Fruit fly (Drosophila melanogaster) whole organism, embryonic: Measurements from ENCODE around the gene Bicra.

Source experiments
- Adf1 ChIP-seq: fragments of 200-800 bp; sonication (Bioruptor generic); IDR thresholded peaks from 2 replicates; pipeline ENCODE4 v1.3.6; 2022; ENCODE audit warnings: missing biosample characterization, missing genetic modification characterization
- Aef1 ChIP-seq: fragments of 200-800 bp; sonication (Bioruptor generic); IDR thresholded peaks from 3 replicates; pipeline ENCODE4 v1.3.6; 2022; ENCODE audit warnings: missing biosample characterization, missing genetic modification characterization
- B-H1 ChIP-seq: fragments of 200-800 bp; sonication (Bioruptor generic); IDR thresholded peaks from 3 replicates; pipeline ENCODE4 v1.3.6; 2022; ENCODE audit warnings: missing biosample characterization, missing genetic modification characterization
- Blimp-1 ChIP-seq: fragments of 200-800 bp; sonication (Bioruptor generic); optimal IDR thresholded peaks from 3 replicates; lab custom pipeline; 2018; ENCODE audit warnings: missing biosample characterization, missing genetic modification characterization, mild to moderate bottlenecking, moderate library complexity, missing genetic modification reagents
- CG1024 ChIP-seq: fragments of 200-800 bp; sonication (Bioruptor generic); IDR thresholded peaks from 2 replicates; pipeline ENCODE4 v1.3.6; 2022; ENCODE audit warnings: missing biosample characterization, missing genetic modification characterization
- CG10366 ChIP-seq: fragments of 200-800 bp; sonication (Bioruptor generic); IDR thresholded peaks from 2 replicates; pipeline ENCODE4 v1.3.6; 2022; ENCODE audit warnings: missing biosample characterization, missing genetic modification characterization
- CG12769 ChIP-seq: fragments of 200-800 bp; sonication (Bioruptor generic); optimal IDR thresholded peaks from 2 replicates; lab custom pipeline; 2019; ENCODE audit warnings: missing biosample characterization, mild to moderate bottlenecking, missing genetic modification characterization, moderate library complexity
- CG13624 ChIP-seq: fragments of 200-800 bp; sonication (Bioruptor generic); optimal IDR thresholded peaks from 2 replicates; lab custom pipeline; 2016; ENCODE audit warnings: missing biosample characterization, missing genetic modification characterization
- CG13894 ChIP-seq: fragments of 200-800 bp; sonication (Bioruptor generic); optimal IDR thresholded peaks from 3 replicates; lab custom pipeline; 2018; ENCODE audit warnings: missing biosample characterization, mild to moderate bottlenecking, missing genetic modification characterization, moderate library complexity
- CG14860 ChIP-seq: fragments of 200-800 bp; sonication (Bioruptor generic); IDR thresholded peaks from 3 replicates; pipeline ENCODE4 v1.3.6; 2022; ENCODE audit warnings: missing biosample characterization, missing genetic modification characterization; ENCODE audit not compliant: partially characterized antibody
- CG15269 ChIP-seq: fragments of 200-800 bp; sonication (Bioruptor generic); optimal IDR thresholded peaks from 2 replicates; lab custom pipeline; 2018; ENCODE audit warnings: missing biosample characterization, mild to moderate bottlenecking, missing genetic modification characterization, moderate library complexity
- CG17328 ChIP-seq: fragments of 200-800 bp; sonication (Bioruptor generic); IDR thresholded peaks from 2 replicates; pipeline ENCODE4 v1.3.6; 2022; ENCODE audit warnings: missing biosample characterization, missing genetic modification characterization
- CG17612 ChIP-seq: fragments of 200-800 bp; sonication (Bioruptor generic); IDR thresholded peaks from 2 replicates; pipeline ENCODE4 v1.3.6; 2022; ENCODE audit warnings: missing biosample characterization, missing genetic modification characterization
- CG17802 ChIP-seq: fragments of 200-800 bp; sonication (Bioruptor generic); optimal IDR thresholded peaks from 2 replicates; lab custom pipeline; 2018; ENCODE audit warnings: missing biosample characterization, mild to moderate bottlenecking, missing genetic modification characterization, moderate library complexity
- CG18764 ChIP-seq: fragments of 200-800 bp; sonication (Bioruptor generic); optimal IDR thresholded peaks from 3 replicates; lab custom pipeline; 2016; ENCODE audit warnings: missing biosample characterization, missing genetic modification characterization
- CG2129 ChIP-seq: fragments of 200-800 bp; sonication (Bioruptor generic); IDR thresholded peaks from 2 replicates; pipeline ENCODE4 v1.3.6; 2022; ENCODE audit warnings: missing biosample characterization, missing genetic modification characterization; ENCODE audit not compliant: partially characterized antibody
- CG2678 ChIP-seq: fragments of 200-800 bp; sonication (Bioruptor generic); optimal IDR thresholded peaks from 3 replicates; lab custom pipeline; 2019; ENCODE audit warnings: missing biosample characterization, mild to moderate bottlenecking, missing genetic modification characterization, moderate library complexity
- CG30403 ChIP-seq: fragments of 200-800 bp; sonication (Bioruptor generic); optimal IDR thresholded peaks from 3 replicates; lab custom pipeline; 2016; ENCODE audit warnings: missing biosample characterization, missing genetic modification characterization
- CG31441 ChIP-seq: fragments of 200-800 bp; sonication (Bioruptor generic); IDR thresholded peaks from 2 replicates; pipeline ENCODE4 v1.3.6; 2022; ENCODE audit warnings: missing biosample characterization, missing genetic modification characterization
- CG32532 ChIP-seq: fragments of 200-800 bp; sonication (Bioruptor generic); IDR thresholded peaks from 2 replicates; pipeline ENCODE4 v1.3.6; 2022; ENCODE audit warnings: missing biosample characterization, missing genetic modification characterization
- CG3995 ChIP-seq: fragments of 200-800 bp; sonication (Bioruptor generic); optimal IDR thresholded peaks from 3 replicates; lab custom pipeline; 2016; ENCODE audit warnings: missing biosample characterization, missing genetic modification characterization
- CG4404 ChIP-seq: fragments of 200-800 bp; sonication (Bioruptor generic); IDR thresholded peaks from 2 replicates; pipeline ENCODE4 v1.3.6; 2022; ENCODE audit warnings: missing biosample characterization, missing genetic modification characterization
- CG5245 ChIP-seq: fragments of 200-800 bp; sonication (Bioruptor generic); optimal IDR thresholded peaks from 3 replicates; lab custom pipeline; 2016; ENCODE audit warnings: missing biosample characterization, missing genetic modification characterization
- CG6175 ChIP-seq: fragments of 200-800 bp; sonication (Bioruptor generic); IDR thresholded peaks from 3 replicates; pipeline ENCODE4 v1.3.6; 2022; ENCODE audit warnings: missing biosample characterization, missing genetic modification characterization
- CG6683 ChIP-seq: fragments of 200-800 bp; sonication (Bioruptor generic); optimal IDR thresholded peaks from 2 replicates; lab custom pipeline; 2017; ENCODE audit warnings: missing biosample characterization, mild to moderate bottlenecking, missing genetic modification characterization, missing genetic modification reagents
- CG6765 ChIP-seq: fragments of 200-800 bp; sonication (Bioruptor generic); optimal IDR thresholded peaks from 3 replicates; lab custom pipeline; 2017; ENCODE audit warnings: missing biosample characterization, mild to moderate bottlenecking, missing genetic modification characterization
- CG9609 ChIP-seq: fragments of 200-800 bp; sonication (Bioruptor generic); optimal IDR thresholded peaks from 3 replicates; lab custom pipeline; 2016; ENCODE audit warnings: missing biosample characterization, missing genetic modification characterization
- Dp ChIP-seq: fragments of 200-800 bp; sonication (Bioruptor generic); optimal IDR thresholded peaks from 2 replicates; lab custom pipeline; 2018; ENCODE audit warnings: missing biosample characterization, mild to moderate bottlenecking, missing genetic modification characterization, moderate library complexity
- Hmx ChIP-seq: fragments of 200-800 bp; sonication (Bioruptor generic); optimal IDR thresholded peaks from 2 replicates; lab custom pipeline; 2016; ENCODE audit warnings: missing biosample characterization, missing genetic modification characterization
- Hr39 ChIP-seq: fragments of >200 bp; optimal IDR thresholded peaks from 2 replicates; lab custom pipeline; 2017
- Hr51 ChIP-seq, 2 experiments: fragments of 200-800 bp; sonication (Bioruptor generic); optimal IDR thresholded peaks; 2 replicates in 1 of 2; 3 replicates in 1 of 2; lab custom pipeline; 2016 to 2018; ENCODE audit warnings: missing biosample characterization in 2 of 2, missing genetic modification characterization in 2 of 2, mild to moderate bottlenecking in 1 of 2, moderate library complexity in 1 of 2
- Nf-YC ChIP-seq: fragments of 200-800 bp; optimal IDR thresholded peaks from 3 replicates; lab custom pipeline; 2019; ENCODE audit warnings: missing biosample characterization, mild to moderate bottlenecking, missing genetic modification characterization, moderate library complexity
- Sry-β ChIP-seq: fragments of 200-800 bp; sonication (Bioruptor generic); optimal IDR thresholded peaks from 2 replicates; lab custom pipeline; 2018; ENCODE audit warnings: missing biosample characterization, mild to moderate bottlenecking, missing genetic modification characterization, moderate library complexity
- Sry-δ ChIP-seq: fragments of 200-800 bp; sonication (Bioruptor generic); optimal IDR thresholded peaks from 2 replicates; lab custom pipeline; 2016; ENCODE audit warnings: missing biosample characterization, missing genetic modification characterization
- Taf1 ChIP-seq: fragments of 200-800 bp; sonication (Bioruptor generic); IDR thresholded peaks from 2 replicates; pipeline ENCODE4 v1.3.6; 2022; ENCODE audit warnings: missing biosample characterization, missing genetic modification characterization
- ac ChIP-seq: fragments of 200-800 bp; sonication (Bioruptor generic); optimal IDR thresholded peaks from 3 replicates; lab custom pipeline; 2017; ENCODE audit warnings: missing biosample characterization, mild to moderate bottlenecking, missing genetic modification characterization
- az2 ChIP-seq: fragments of 200-800 bp; sonication (Bioruptor generic); optimal IDR thresholded peaks from 3 replicates; lab custom pipeline; 2016; ENCODE audit warnings: missing biosample characterization, missing genetic modification characterization
- fd64A ChIP-seq: fragments of 200-800 bp; sonication (Bioruptor generic); optimal IDR thresholded peaks from 3 replicates; lab custom pipeline; 2018; ENCODE audit warnings: missing biosample characterization, mild to moderate bottlenecking, missing genetic modification characterization
- gem ChIP-seq: fragments of 200-800 bp; sonication (Bioruptor generic); optimal IDR thresholded peaks from 2 replicates; lab custom pipeline; 2019; ENCODE audit warnings: missing biosample characterization, mild to moderate bottlenecking, missing genetic modification characterization, moderate library complexity
- grn ChIP-seq: fragments of 200-800 bp; sonication (Bioruptor generic); optimal IDR thresholded peaks from 3 replicates; lab custom pipeline; 2017; ENCODE audit warnings: missing biosample characterization, missing genetic modification characterization
- ham ChIP-seq: fragments of 200-800 bp; sonication (Bioruptor generic); IDR thresholded peaks from 2 replicates; pipeline ENCODE4 v1.3.6; 2022; ENCODE audit warnings: missing biosample characterization, missing genetic modification characterization
- jing ChIP-seq: fragments of 200-800 bp; sonication (Bioruptor generic); optimal IDR thresholded peaks from 2 replicates; lab custom pipeline; 2018; ENCODE audit warnings: missing biosample characterization, mild to moderate bottlenecking, missing genetic modification characterization
- klu ChIP-seq: fragments of 200-800 bp; sonication (Bioruptor generic); IDR thresholded peaks from 2 replicates; pipeline ENCODE4 v1.3.6; 2022; ENCODE audit warnings: missing biosample characterization, missing genetic modification characterization
- oc ChIP-seq: fragments of 200-800 bp; sonication (Bioruptor generic); optimal IDR thresholded peaks from 2 replicates; lab custom pipeline; 2018; ENCODE audit warnings: missing biosample characterization, mild to moderate bottlenecking, missing genetic modification characterization, moderate library complexity
- schlank ChIP-seq: fragments of 200-800 bp; sonication (Bioruptor generic); optimal IDR thresholded peaks from 2 replicates; lab custom pipeline; 2018; ENCODE audit warnings: missing biosample characterization, mild to moderate bottlenecking, missing genetic modification characterization
- scrt ChIP-seq: fragments of 200-800 bp; sonication (Bioruptor generic); optimal IDR thresholded peaks from 2 replicates; lab custom pipeline; 2018; ENCODE audit warnings: missing biosample characterization, mild to moderate bottlenecking, missing genetic modification characterization, moderate library complexity
- sens-2 ChIP-seq: fragments of 200-800 bp; sonication (Bioruptor generic); IDR thresholded peaks from 2 replicates; pipeline ENCODE4 v1.3.6; 2022; ENCODE audit warnings: missing biosample characterization, missing genetic modification characterization
- seq ChIP-seq: fragments of 200-800 bp; sonication (Bioruptor generic); IDR thresholded peaks from 2 replicates; pipeline ENCODE4 v1.3.6; 2022; ENCODE audit warnings: missing biosample characterization, missing genetic modification characterization
- slbo ChIP-seq: fragments of 200-800 bp; sonication (Bioruptor generic); IDR thresholded peaks from 2 replicates; pipeline ENCODE4 v1.3.6; 2022; ENCODE audit warnings: missing biosample characterization, missing genetic modification characterization
- sna ChIP-seq: fragments of 200-800 bp; sonication (Bioruptor generic); IDR thresholded peaks from 2 replicates; pipeline ENCODE4 v1.3.6; 2022; ENCODE audit warnings: missing biosample characterization, missing genetic modification characterization; ENCODE audit not compliant: partially characterized antibody
- stwl ChIP-seq: fragments of 200-800 bp; sonication (Bioruptor generic); optimal IDR thresholded peaks from 3 replicates; lab custom pipeline; 2018; ENCODE audit warnings: missing biosample characterization, mild to moderate bottlenecking, missing genetic modification characterization, moderate library complexity
- vfl ChIP-seq: fragments of 200-800 bp; sonication (Bioruptor generic); optimal IDR thresholded peaks from 2 replicates; lab custom pipeline; 2016; ENCODE audit warnings: missing biosample characterization, missing genetic modification characterization
- yki ChIP-seq: fragments of >200 bp; optimal IDR thresholded peaks from 3 replicates; lab custom pipeline; 2018

Gene Bicra

dm6 chr3R:29064682-29065100, 1.9 kb downstream of the Bicra start (continued):
- TF ChIP-seq ham, result no peak
- no peak for TF ChIP-seq jing
- TF ChIP-seq CG6683 (GFP tag; lab: Kevin White, UChicago), result no peak
- TF ChIP-seq CG17612 (GFP tag; lab: Robert Waterston, UW), result no peak
- no peak for TF ChIP-seq Hmx (GFP tag; lab: Kevin White, UChicago)
- no peak for TF ChIP-seq oc
- TF ChIP-seq Taf1 (GFP tag; lab: Robert Waterston, UW), result no peak
- TF ChIP-seq Blimp-1 (GFP tag; lab: Kevin White, UChicago), result peak; percentile 78
- TF ChIP-seq CG3995 (GFP tag; lab: Kevin White, UChicago), result no peak
- no peak for TF ChIP-seq Hr39
- no peak for TF ChIP-seq schlank (tag; lab: Kevin White, UChicago)
- no peak for TF ChIP-seq Dp
- no peak for TF ChIP-seq Nf-YC (tag; lab: Kevin White, UChicago)
- TF ChIP-seq CG30403 (GFP tag; lab: Kevin White, UChicago), result no peak
- no peak for TF ChIP-seq CG18764 (GFP tag; lab: Kevin White, UChicago)
- TF ChIP-seq Sry-β, result no peak
- no peak for TF ChIP-seq CG9609 (GFP tag; lab: Kevin White, UChicago)
- TF ChIP-seq stwl (tag; lab: Kevin White, UChicago), result no peak
- no peak for TF ChIP-seq seq (GFP tag; lab: Robert Waterston, UW)
- TF ChIP-seq CG13624, result no peak
- no peak for TF ChIP-seq Adf1 (GFP tag; lab: Robert Waterston, UW)
- no peak for TF ChIP-seq grn
- no peak for TF ChIP-seq sens-2 (GFP tag; lab: Robert Waterston, UW)
- TF ChIP-seq Aef1, result no peak
- TF ChIP-seq CG17802 (tag; lab: Kevin White, UChicago), result no peak
- TF ChIP-seq vfl (GFP tag; lab: Kevin White, UChicago), result no peak
- TF ChIP-seq Hr51 (GFP tag; optimal IDR thresholded peaks at IDR 0.05; lab: Kevin White, UChicago), result peak in 1 of 2 experiments; percentile 24
- no peak for TF ChIP-seq B-H1
- no peak for TF ChIP-seq CG6175 (GFP tag; lab: Robert Waterston, UW)
- TF ChIP-seq klu, result no peak
- no peak for TF ChIP-seq sna (GFP tag; lab: Robert Waterston, UW)
- TF ChIP-seq ac (GFP tag; lab: Kevin White, UChicago), result no peak
- TF ChIP-seq CG13894, result no peak
- no peak for TF ChIP-seq Sry-δ (GFP tag; lab: Kevin White, UChicago)
- peak; percentile 8 for TF ChIP-seq CG2678
- peak; percentile 29 for TF ChIP-seq yki (lab: Kevin White, UChicago)
- TF ChIP-seq CG10366 (GFP tag; lab: Robert Waterston, UW), result no peak
- no peak for TF ChIP-seq fd64A (GFP tag; lab: Kevin White, UChicago)
- TF ChIP-seq CG12769, result peak; percentile 72
- peak; percentile 2 for TF ChIP-seq CG5245 (GFP tag; lab: Kevin White, UChicago)
- no peak for TF ChIP-seq az2 (GFP tag; lab: Kevin White, UChicago)
- no peak for TF ChIP-seq CG4404 (GFP tag; lab: Robert Waterston, UW)
- no peak for TF ChIP-seq scrt (GFP tag; lab: Kevin White, UChicago)
- peak; percentile 5 for TF ChIP-seq CG15269
- no peak for TF ChIP-seq CG2129 (GFP tag; lab: Robert Waterston, UW)
- TF ChIP-seq CG17328 (GFP tag; lab: Robert Waterston, UW), result no peak
- no peak for TF ChIP-seq CG32532 (GFP tag; lab: Robert Waterston, UW)
- no peak for TF ChIP-seq CG6765 (GFP tag; lab: Kevin White, UChicago)
- TF ChIP-seq slbo (GFP tag; lab: Robert Waterston, UW), result no peak
- TF ChIP-seq CG14860, result no peak
- peak; percentile 13 for TF ChIP-seq gem (tag; lab: Kevin White, UChicago)
- TF ChIP-seq CG1024, result no peak
- TF ChIP-seq CG31441, result no peak
